Worm (Caenorhabditis elegans) whole organism, midembryonic: ENCODE results near the gene krr-1.

Experiments
- flt-1 ChIP-seq: fragments of 200-800 bp; sonication (Bioruptor generic); IDR thresholded peaks from 2 replicates; pipeline ENCODE4 v1.3.6; 2022; ENCODE audit warnings: missing genetic modification characterization, missing compliant biosample characterization
- klf-2 ChIP-seq: fragments of 200-800 bp; sonication (Bioruptor generic); conservative IDR thresholded peaks from 2 replicates; pipeline ENCODE4 v1.3.6; 2022; ENCODE audit warnings: missing genetic modification reagents, missing genetic modification characterization, missing compliant biosample characterization
- med-1 ChIP-seq: sonication (generic microtip); optimal IDR thresholded peaks from 2 replicates; lab custom pipeline; 2017; ENCODE audit warnings: missing genetic modification characterization, mild to moderate bottlenecking, missing compliant biosample characterization, antibody characterized with exemption, missing genetic modification reagents; ENCODE audit not compliant: insufficient read depth
- ref-1 ChIP-seq: fragments of 200-800 bp; sonication (Bioruptor generic); conservative IDR thresholded peaks from 2 replicates; pipeline ENCODE4 v1.3.6; 2022; ENCODE audit warnings: missing genetic modification reagents, missing genetic modification characterization, missing compliant biosample characterization

DNA sequence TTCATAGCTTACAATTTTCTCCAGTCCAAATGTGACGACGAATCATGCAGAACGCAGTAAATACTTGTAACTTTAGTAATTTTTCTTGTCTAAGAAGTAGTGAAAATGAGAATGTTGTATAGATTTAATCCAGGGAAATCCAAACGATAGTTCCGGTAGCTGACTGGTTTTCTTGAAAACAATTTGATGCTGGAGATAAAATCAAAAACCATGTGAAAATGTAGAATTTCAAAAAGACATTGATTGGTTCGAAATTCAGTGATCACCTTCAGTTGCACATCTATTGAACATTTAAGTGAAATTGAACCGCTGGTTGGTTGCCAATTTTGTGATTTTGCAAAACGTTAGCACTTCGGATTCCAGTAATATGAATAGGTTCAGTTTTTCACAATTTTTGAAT lies 33.1 kb downstream of the krr-1 start, which contains the start of gene C13A2.9:
- TF ChIP-seq med-1 (GFP tag; lab: Kevin White, UChicago) = no peak
- no peak for TF ChIP-seq klf-2 (GFP tag; lab: Robert Waterston, UW)
- TF ChIP-seq flt-1 (GFP tag; lab: Robert Waterston, UW) = no peak
- no peak for TF ChIP-seq ref-1 (GFP tag; lab: Robert Waterston, UW)
